Worm (Caenorhabditis elegans) whole organism, L4 larva: ENCODE results near the gene C39D10.8.

Source experiments
- F49E8.2 ChIP-seq: sonication (generic microtip); optimal IDR thresholded peaks from 2 replicates; lab custom pipeline; 2016; ENCODE audit warnings: missing compliant biosample characterization, mild to moderate bottlenecking, missing genetic modification characterization, borderline replicate concordance
- Y5F2A.4 ChIP-seq: fragments of 200-800 bp; sonication (Bioruptor generic); optimal IDR thresholded peaks from 2 replicates; lab custom pipeline; 2018; ENCODE audit warnings: mild to moderate bottlenecking, missing genetic modification characterization, missing compliant biosample characterization
- aha-1 ChIP-seq: fragments of 150-350 bp; peaks from one replicate; lab custom pipeline; 2014; ENCODE audit warnings: missing biosample characterization, missing genetic modification characterization
- ctbp-1 ChIP-seq: fragments of 200-800 bp; sonication (Bioruptor generic); IDR thresholded peaks from 2 replicates; pipeline ENCODE4 v1.3.6; 2022; ENCODE audit warnings: missing genetic modification reagents, missing genetic modification characterization, missing compliant biosample characterization
- daf-12 ChIP-seq: fragments of 150-350 bp; optimal IDR thresholded peaks from 2 replicates; lab custom pipeline; 2014; ENCODE audit warnings: missing biosample characterization, missing genetic modification reagents, missing genetic modification characterization
- dpl-1 ChIP-seq: fragments of 150-350 bp; optimal IDR thresholded peaks from 2 replicates; lab custom pipeline; 2014; ENCODE audit warnings: missing biosample characterization, missing genetic modification reagents, missing genetic modification characterization
- dve-1 ChIP-seq: sonication (generic microtip); optimal IDR thresholded peaks from 2 replicates; lab custom pipeline; 2017; ENCODE audit warnings: antibody characterized with exemption, mild to moderate bottlenecking, missing genetic modification characterization, missing compliant biosample characterization; ENCODE audit not compliant: insufficient read depth
- hif-1 ChIP-seq, 2 experiments: sonication (generic microtip); optimal IDR thresholded peaks; 2 replicates each; lab custom pipeline; 2016 to 2017; ENCODE audit warnings: missing compliant biosample characterization in 2 of 2, missing genetic modification characterization in 2 of 2, missing genetic modification reagents in 2 of 2, missing genotype in 2 of 2, mild to moderate bottlenecking in 1 of 2
- hlh-30 ChIP-seq: sonication (generic microtip); optimal IDR thresholded peaks from 2 replicates; lab custom pipeline; 2017; ENCODE audit warnings: antibody characterized with exemption, mild to moderate bottlenecking, missing genetic modification characterization, missing compliant biosample characterization; ENCODE audit not compliant: insufficient read depth
- mdt-29 ChIP-seq: fragments of 200-800 bp; sonication (Bioruptor generic); IDR thresholded peaks from 2 replicates; pipeline ENCODE4 v1.3.6; 2022; ENCODE audit warnings: missing genetic modification reagents, missing genetic modification characterization, missing compliant biosample characterization
- mxl-2 ChIP-seq: fragments of 200-800 bp; sonication (Bioruptor generic); conservative IDR thresholded peaks from 2 replicates; pipeline ENCODE4 v1.3.6; 2022; ENCODE audit warnings: missing genetic modification reagents, missing genetic modification characterization, missing compliant biosample characterization
- nhr-237 ChIP-seq: sonication (generic microtip); optimal IDR thresholded peaks from 2 replicates; lab custom pipeline; 2017; ENCODE audit warnings: missing biosample characterization, missing genetic modification characterization
- nhr-25 ChIP-seq: sonication (generic microtip); optimal IDR thresholded peaks from 2 replicates; lab custom pipeline; 2017; ENCODE audit warnings: missing genetic modification characterization, mild to moderate bottlenecking, missing compliant biosample characterization, antibody characterized with exemption, moderate library complexity, borderline replicate concordance; ENCODE audit not compliant: insufficient read depth
- nhr-41 ChIP-seq: fragments of 200-800 bp; sonication (Bioruptor generic); IDR thresholded peaks from 2 replicates; pipeline ENCODE4 v1.3.6; 2022; ENCODE audit warnings: missing genetic modification reagents, missing genetic modification characterization, missing compliant biosample characterization
- nhr-48 ChIP-seq: sonication (generic microtip); optimal IDR thresholded peaks from 2 replicates; lab custom pipeline; 2016; ENCODE audit warnings: mild to moderate bottlenecking, missing genetic modification characterization, missing compliant biosample characterization
- pha-4 ChIP-seq, 2 experiments: fragments of 150-350 bp in 1 of 2; fragments of 200-800 bp in 1 of 2; sonication (Bioruptor generic) in 1 of 2; IDR thresholded peaks in 1 of 2; optimal IDR thresholded peaks in 1 of 2; 2 replicates each; pipeline versions ENCODE4 v1.3.6 to Lab custom; 2014 to 2022; ENCODE audit warnings: missing genetic modification characterization in 2 of 2, missing genetic modification reagents in 2 of 2, missing biosample characterization in 1 of 2, missing compliant biosample characterization in 1 of 2
- unc-62 ChIP-seq, 3 experiments: fragments of 150-350 bp in 1 of 3; sonication (generic microtip); optimal IDR thresholded peaks in 2 of 3; peaks in 1 of 3; 1 replicate in 1 of 3; 2 replicates in 2 of 3; lab custom pipeline; 2014 to 2017; ENCODE audit warnings: missing biosample characterization in 3 of 3, missing genetic modification characterization in 3 of 3, missing genetic modification reagents in 3 of 3, missing genotype in 1 of 3
- zag-1 ChIP-seq: fragments of 150-350 bp; optimal IDR thresholded peaks from 2 replicates; lab custom pipeline; 2014; ENCODE audit warnings: missing biosample characterization, missing genetic modification characterization
- zip-11 ChIP-seq: fragments of 200-800 bp; sonication (Bioruptor generic); IDR thresholded peaks from 2 replicates; pipeline ENCODE4 v1.3.6; 2022; ENCODE audit warnings: missing genetic modification characterization, missing compliant biosample characterization

The C39D10.8 gene

ce11 chrX:7847413-7847812, 33.3 kb downstream of the C39D10.8 start, which contains the start of gene C54D2.6:
Gene C54D2.6 (minus strand): TSS chrX:7847513.
- TF ChIP-seq mxl-2 (GFP tag; lab: Robert Waterston, UW) (no peak), zip-11 (no peak), zag-1 (no peak), unc-62 (GFP tag; optimal IDR thresholded peaks at IDR 0.05 in 1 of 2; lab: Kevin White, UChicago) (peak in 1 of 2 experiments; percentile 86), unc-62 (tag; optimal IDR thresholded peaks at IDR 0.05; lab: Kevin White, UChicago) (no peak)
- TF ChIP-seq, all 104 proteins: peak for 1

ce11 chrX:7842241-7842640, 38.5 kb downstream of the C39D10.8 start, which contains the start of gene idpp-11:
Gene idpp-11 (plus strand): TSS chrX:7842541.
- TF ChIP-seq F49E8.2 (tag; lab: Kevin White, UChicago) (no peak), nhr-41 (no peak), hif-1 (tag; optimal IDR thresholded peaks at IDR 0.05; lab: Kevin White, UChicago) (no peak), nhr-48 (tag; lab: Kevin White, UChicago) (no peak), daf-12 (no peak), nhr-237 (tag; lab: Kevin White, UChicago) (no peak), hlh-30 (no peak), zag-1 (no peak), dpl-1 (GFP tag; lab: Kevin White, UChicago) (no peak), dve-1 (tag; lab: Kevin White, UChicago) (no peak)

- peak; percentile 97 for TF ChIP-seq aha-1 (tag; lab: Kevin White, UChicago)
- no peak for TF ChIP-seq Y5F2A.4 (GFP tag; lab: Kevin White, UChicago)
Measured at ce11 chrX:7839989-7840388, 40.8 kb downstream of the C39D10.8 start.

ce11 chrX:7838582-7838981, 42.2 kb downstream of the C39D10.8 start, which contains the start of gene nlp-101:
Gene nlp-101 (plus strand): TSS chrX:7838882.
- TF ChIP-seq nhr-25 (tag; lab: Kevin White, UChicago) = no peak
- no peak for TF ChIP-seq pha-4 (GFP tag; IDR thresholded peaks at IDR 0.05; lab: Robert Waterston, UW)
- TF ChIP-seq pha-4 (tag; optimal IDR thresholded peaks at IDR 0.05; lab: Kevin White, UChicago) = no peak
- no peak for TF ChIP-seq mdt-29 (GFP tag; lab: Robert Waterston, UW)
- peak in 1 of 2 experiments; percentile 1 for TF ChIP-seq unc-62 (GFP tag; optimal IDR thresholded peaks at IDR 0.05 in 1 of 2; lab: Kevin White, UChicago)
- TF ChIP-seq unc-62 (tag; optimal IDR thresholded peaks at IDR 0.05; lab: Kevin White, UChicago) = no peak

- TF ChIP-seq ctbp-1 (GFP tag; lab: Robert Waterston, UW) (no peak), unc-62 (GFP tag; optimal IDR thresholded peaks at IDR 0.05 in 1 of 2; lab: Kevin White, UChicago) (peak in 1 of 2 experiments; percentile 56), unc-62 (tag; optimal IDR thresholded peaks at IDR 0.05; lab: Kevin White, UChicago) (no peak), aha-1 (tag; lab: Kevin White, UChicago) (peak; percentile 28)
Measured at ce11 chrX:7834117-7834516, 46.6 kb downstream of the C39D10.8 start, which contains the start of gene sul-3. Gene sul-3 (minus strand): TSS chrX:7834217.
